Worm (Caenorhabditis elegans): ENCODE data around the gene srh-68.

The srh-68 gene

ce11 chrII:12507038-12507437 is at the start of gene srh-68:
Gene srh-68 (plus strand): TSS chrII:12507338.
- TF ChIP-seq him-1 (tag; optimal IDR thresholded peaks at IDR 0.05), result no peak
- no peak for TF ChIP-seq dao-5 (tag; optimal IDR thresholded peaks at IDR 0.05)
- TF ChIP-seq W03F9.2 (tag; optimal IDR thresholded peaks at IDR 0.05), result no peak

- TF ChIP-seq him-1 (tag; optimal IDR thresholded peaks at IDR 0.05) (no peak), W03F9.2 (tag; optimal IDR thresholded peaks at IDR 0.05) (peak; percentile 72)
Observed at ce11 chrII:12459422-12459821, 47.7 kb upstream of the srh-68 start, which contains the start of gene tag-281. Gene tag-281 (plus strand): TSS chrII:12459761.

ce11 chrII:12460602-12461453 is 46.3 kb upstream of the srh-68 start, which contains the start of gene tag-280:
Gene tag-280 (plus strand): TSS chrII:12460652.
- no peak for TF ChIP-seq him-1 (tag; optimal IDR thresholded peaks at IDR 0.05)
- no peak for TF ChIP-seq dao-5 (tag; optimal IDR thresholded peaks at IDR 0.05)
- TF ChIP-seq W03F9.2 (tag; optimal IDR thresholded peaks at IDR 0.05), result no peak

ce11 chrII:12462244-12462643 is 44.9 kb upstream of the srh-68 start, which contains the start of gene F15A4.2:
Gene F15A4.2 (plus strand): TSS chrII:12462544.
- no peak for TF ChIP-seq him-1 (tag; optimal IDR thresholded peaks at IDR 0.05)
- TF ChIP-seq dao-5 (tag; optimal IDR thresholded peaks at IDR 0.05), result no peak
- TF ChIP-seq W03F9.2 (tag; optimal IDR thresholded peaks at IDR 0.05), result no peak

ce11 chrII:12465557-12465956 is 41.6 kb upstream of the srh-68 start, which contains the start of gene sre-37:
Gene sre-37 (plus strand): TSS chrII:12465857.
- TF ChIP-seq W03F9.2 (tag; optimal IDR thresholded peaks at IDR 0.05), result no peak
- no peak for TF ChIP-seq him-1 (tag; optimal IDR thresholded peaks at IDR 0.05)
- no peak for TF ChIP-seq dao-5 (tag; optimal IDR thresholded peaks at IDR 0.05)

ce11 chrII:12467047-12467446 is 40.1 kb upstream of the srh-68 start, which contains the start of gene srg-16:
Gene srg-16 (plus strand): TSS chrII:12467133.
- no peak for TF ChIP-seq dao-5 (tag; optimal IDR thresholded peaks at IDR 0.05)

- TF ChIP-seq W03F9.2 (tag; optimal IDR thresholded peaks at IDR 0.05) (no peak), him-1 (tag; optimal IDR thresholded peaks at IDR 0.05) (no peak), dao-5 (tag; optimal IDR thresholded peaks at IDR 0.05) (no peak)
Observed at ce11 chrII:12471138-12471855, 35.8 kb upstream of the srh-68 start, which contains the start of the genes F15A4.5 and phat-8. Gene F15A4.5 (minus strand): TSS chrII:12471238. Gene phat-8 (plus strand): TSS chrII:12471805.

ce11 chrII:12473406-12473805 is 33.7 kb upstream of the srh-68 start, which contains the start of gene srg-17:
Gene srg-17 (plus strand): TSS chrII:12473706.
- TF ChIP-seq dao-5 (tag; optimal IDR thresholded peaks at IDR 0.05), result no peak
- no peak for TF ChIP-seq W03F9.2 (tag; optimal IDR thresholded peaks at IDR 0.05)
- no peak for TF ChIP-seq him-1 (tag; optimal IDR thresholded peaks at IDR 0.05)

- TF ChIP-seq W03F9.2 (tag; optimal IDR thresholded peaks at IDR 0.05) (no peak), dao-5 (tag; optimal IDR thresholded peaks at IDR 0.05) (no peak), him-1 (tag; optimal IDR thresholded peaks at IDR 0.05) (no peak)
Observed at ce11 chrII:12480811-12481210, 26.3 kb upstream of the srh-68 start, which contains the start of gene arrd-9. Gene arrd-9 (minus strand): TSS chrII:12480911.

- TF ChIP-seq W03F9.2 (tag; optimal IDR thresholded peaks at IDR 0.05), result no peak
Observed at ce11 chrII:12481645-12482044, 25.5 kb upstream of the srh-68 start.

ce11 chrII:12482622-12483021 is 24.5 kb upstream of the srh-68 start, which contains the start of gene fbxb-102:
Gene fbxb-102 (plus strand): TSS chrII:12482922.
- no peak for TF ChIP-seq him-1 (tag; optimal IDR thresholded peaks at IDR 0.05)
- TF ChIP-seq dao-5 (tag; optimal IDR thresholded peaks at IDR 0.05), result no peak
- TF ChIP-seq W03F9.2 (tag; optimal IDR thresholded peaks at IDR 0.05), result no peak

ce11 chrII:12485060-12485459 is 22.1 kb upstream of the srh-68 start, which contains the start of gene F15A4.10:
Gene F15A4.10 (minus strand): TSS chrII:12485160.
- TF ChIP-seq W03F9.2 (tag; optimal IDR thresholded peaks at IDR 0.05), result no peak
- no peak for TF ChIP-seq dao-5 (tag; optimal IDR thresholded peaks at IDR 0.05)

- TF ChIP-seq W03F9.2 (tag; optimal IDR thresholded peaks at IDR 0.05) (no peak), dao-5 (tag; optimal IDR thresholded peaks at IDR 0.05) (no peak), him-1 (tag; optimal IDR thresholded peaks at IDR 0.05) (no peak)
Observed at ce11 chrII:12488810-12489209, 18.3 kb upstream of the srh-68 start.

ce11 chrII:12489903-12490302 is 17.2 kb upstream of the srh-68 start, which contains the start of gene T21B4.15:
Gene T21B4.15 (plus strand): TSS chrII:12490203.
- no peak for TF ChIP-seq W03F9.2 (tag; optimal IDR thresholded peaks at IDR 0.05)
